Fruit fly (Drosophila melanogaster): ENCODE results near the gene ea.

Gene ea

dm6 chr3R:15342926-15343685 is 14.6 kb downstream of the ea start, which contains the start of gene Nagk:
Nagk (minus strand) TSS chr3R:15343256.
- TF ChIP-seq Hr96 (GFP tag; optimal IDR thresholded peaks at IDR 0.05) (no peak), CG11617 (GFP tag; optimal IDR thresholded peaks at IDR 0.05) (peak; percentile 86), Clk (GFP tag; optimal IDR thresholded peaks at IDR 0.05) (peak; percentile 51), CG33017 (tag; optimal IDR thresholded peaks at IDR 0.05) (peak; percentile 24), CG7101 (tag; optimal IDR thresholded peaks at IDR 0.05) (peak; percentile 58), cnc (optimal IDR thresholded peaks at IDR 0.05) (no peak), kay (GFP tag; ENCODE audit: borderline replicate concordance) (no peak), CG12768 (GFP tag; optimal IDR thresholded peaks at IDR 0.05) (peak; percentile 35), tj (GFP tag; optimal IDR thresholded peaks at IDR 0.05) (no peak), toe (GFP tag; optimal IDR thresholded peaks at IDR 0.05) (peak; percentile 90), bab1 (GFP tag; optimal IDR thresholded peaks at IDR 0.05) (peak; percentile 1), pad (GFP tag; optimal IDR thresholded peaks at IDR 0.05) (peak; percentile 68), Mnt (GFP tag; optimal IDR thresholded peaks at IDR 0.05) (peak; percentile 82), ovo (GFP tag; optimal IDR thresholded peaks at IDR 0.05) (peak; percentile 38), CG7045 (GFP tag; optimal IDR thresholded peaks at IDR 0.05) (peak; percentile 67), Crg-1 (GFP tag; optimal IDR thresholded peaks at IDR 0.05) (peak; percentile 78), cic (GFP tag; optimal IDR thresholded peaks at IDR 0.05) (peak; percentile 58), CG5204 (GFP tag; optimal IDR thresholded peaks at IDR 0.05) (no peak), CG1620 (GFP tag; optimal IDR thresholded peaks at IDR 0.05) (peak; percentile 64), CG14711 (tag; optimal IDR thresholded peaks at IDR 0.05) (peak; percentile 44)

- TF ChIP-seq CG14711 (tag; optimal IDR thresholded peaks at IDR 0.05) (no peak), kay (GFP tag; ENCODE audit: borderline replicate concordance) (no peak), CG7045 (GFP tag; optimal IDR thresholded peaks at IDR 0.05) (no peak), tj (GFP tag; optimal IDR thresholded peaks at IDR 0.05) (peak; percentile 21), ovo (GFP tag; optimal IDR thresholded peaks at IDR 0.05) (peak; percentile 10), cnc (optimal IDR thresholded peaks at IDR 0.05) (peak; percentile 60 to 77)
These were observed 16.9 kb downstream of the ea start for dm6 chr3R:15345198-15346017.

- no peak for TF ChIP-seq ovo (GFP tag; optimal IDR thresholded peaks at IDR 0.05)
- no peak for TF ChIP-seq cnc (optimal IDR thresholded peaks at IDR 0.05)
- peak; percentile 84 for TF ChIP-seq Mnt (GFP tag; optimal IDR thresholded peaks at IDR 0.05)
- TF ChIP-seq bab1 (GFP tag; optimal IDR thresholded peaks at IDR 0.05): peak; percentile 41
- TF ChIP-seq toe (GFP tag; optimal IDR thresholded peaks at IDR 0.05): no peak
- TF ChIP-seq Crg-1 (GFP tag; optimal IDR thresholded peaks at IDR 0.05): no peak
- TF ChIP-seq tj (GFP tag; optimal IDR thresholded peaks at IDR 0.05): no peak
- no peak for TF ChIP-seq CG11617 (GFP tag; optimal IDR thresholded peaks at IDR 0.05)
- TF ChIP-seq CG7101 (tag; optimal IDR thresholded peaks at IDR 0.05): no peak
These were observed 17.5 kb downstream of the ea start, which contains the start of the genes Surf4 and CG31301 for dm6 chr3R:15346018-15346383. Surf4 (minus strand) TSS chr3R:15346176. CG31301 (plus strand) TSS chr3R:15346205.

- TF ChIP-seq CG12768 (GFP tag; optimal IDR thresholded peaks at IDR 0.05) (no peak), CG11617 (GFP tag; optimal IDR thresholded peaks at IDR 0.05) (peak; percentile 26), CG7045 (GFP tag; optimal IDR thresholded peaks at IDR 0.05) (no peak), CG1620 (GFP tag; optimal IDR thresholded peaks at IDR 0.05) (no peak), tj (GFP tag; optimal IDR thresholded peaks at IDR 0.05) (peak; percentile 1), CG33017 (tag; optimal IDR thresholded peaks at IDR 0.05) (no peak), CG14711 (tag; optimal IDR thresholded peaks at IDR 0.05) (peak; percentile 17), Crg-1 (GFP tag; optimal IDR thresholded peaks at IDR 0.05) (no peak), bab1 (GFP tag; optimal IDR thresholded peaks at IDR 0.05) (peak; percentile 55), cnc (optimal IDR thresholded peaks at IDR 0.05) (no peak), Mnt (GFP tag; optimal IDR thresholded peaks at IDR 0.05) (peak; percentile 34), pad (GFP tag; optimal IDR thresholded peaks at IDR 0.05) (no peak), Hr96 (GFP tag; optimal IDR thresholded peaks at IDR 0.05) (no peak), CG7101 (tag; optimal IDR thresholded peaks at IDR 0.05) (peak; percentile 36)
These were observed 19.3 kb downstream of the ea start, which contains the start of the genes CG42726 and CG42727 for dm6 chr3R:15347822-15348221. CG42726 (plus strand) TSS chr3R:15348048. CG42727 (plus strand) TSS chr3R:15348048.

- TF ChIP-seq bab1 (GFP tag; optimal IDR thresholded peaks at IDR 0.05): peak; percentile 74
- TF ChIP-seq toe (GFP tag; optimal IDR thresholded peaks at IDR 0.05): no peak
- no peak for TF ChIP-seq Clk (GFP tag; optimal IDR thresholded peaks at IDR 0.05)
- peak; percentile 69 for TF ChIP-seq CG14711 (tag; optimal IDR thresholded peaks at IDR 0.05)
- peak; percentile 72 for TF ChIP-seq CG7101 (tag; optimal IDR thresholded peaks at IDR 0.05)
- peak; percentile 0 for TF ChIP-seq Crg-1 (GFP tag; optimal IDR thresholded peaks at IDR 0.05)
- TF ChIP-seq tj (GFP tag; optimal IDR thresholded peaks at IDR 0.05): peak; percentile 40
- no peak for TF ChIP-seq Hr96 (GFP tag; optimal IDR thresholded peaks at IDR 0.05)
- TF ChIP-seq CG12768 (GFP tag; optimal IDR thresholded peaks at IDR 0.05): peak; percentile 30
- no peak for TF ChIP-seq kay (GFP tag; ENCODE audit: borderline replicate concordance)
- peak; percentile 38 for TF ChIP-seq CG33017 (tag; optimal IDR thresholded peaks at IDR 0.05)
- TF ChIP-seq ovo (GFP tag; optimal IDR thresholded peaks at IDR 0.05): no peak
- TF ChIP-seq CG5204 (GFP tag; optimal IDR thresholded peaks at IDR 0.05): no peak
- TF ChIP-seq Mnt (GFP tag; optimal IDR thresholded peaks at IDR 0.05): peak; percentile 28
- TF ChIP-seq CG7045 (GFP tag; optimal IDR thresholded peaks at IDR 0.05): no peak
- peak; percentile 31 for TF ChIP-seq CG1620 (GFP tag; optimal IDR thresholded peaks at IDR 0.05)
- TF ChIP-seq pad (GFP tag; optimal IDR thresholded peaks at IDR 0.05): peak; percentile 45
- TF ChIP-seq cic (GFP tag; optimal IDR thresholded peaks at IDR 0.05): peak; percentile 27
- TF ChIP-seq CG11617 (GFP tag; optimal IDR thresholded peaks at IDR 0.05): peak; percentile 72
- no peak for TF ChIP-seq cnc (optimal IDR thresholded peaks at IDR 0.05)
These were observed 22.5 kb downstream of the ea start, which contains the start of the genes Trs33 and Tmtc4 for dm6 chr3R:15350993-15351426. Trs33 (minus strand) TSS chr3R:15350995. Tmtc4 (plus strand) TSS chr3R:15351225.
